Worm (Caenorhabditis elegans) whole organism, young adult: ENCODE measurements around the gene T03F6.6.

Experiments
- Y67H2A.10 ChIP-seq: fragments of 200-800 bp; sonication (Bioruptor generic); conservative IDR thresholded peaks from 2 replicates; pipeline ENCODE4 v1.3.6; 2022; ENCODE audit warnings: missing genetic modification reagents, missing genetic modification characterization, missing compliant biosample characterization
- madf-3 ChIP-seq: fragments of 200-800 bp; sonication (Bioruptor generic); IDR thresholded peaks from 2 replicates; pipeline ENCODE4 v1.3.6; 2022; ENCODE audit warnings: missing genetic modification reagents, missing genetic modification characterization, missing compliant biosample characterization
- sea-2 ChIP-seq: fragments of 200-800 bp; sonication (Bioruptor generic); IDR thresholded peaks from 2 replicates; pipeline ENCODE4 v1.3.6; 2022; ENCODE audit warnings: missing genetic modification characterization, missing compliant biosample characterization

DNA sequence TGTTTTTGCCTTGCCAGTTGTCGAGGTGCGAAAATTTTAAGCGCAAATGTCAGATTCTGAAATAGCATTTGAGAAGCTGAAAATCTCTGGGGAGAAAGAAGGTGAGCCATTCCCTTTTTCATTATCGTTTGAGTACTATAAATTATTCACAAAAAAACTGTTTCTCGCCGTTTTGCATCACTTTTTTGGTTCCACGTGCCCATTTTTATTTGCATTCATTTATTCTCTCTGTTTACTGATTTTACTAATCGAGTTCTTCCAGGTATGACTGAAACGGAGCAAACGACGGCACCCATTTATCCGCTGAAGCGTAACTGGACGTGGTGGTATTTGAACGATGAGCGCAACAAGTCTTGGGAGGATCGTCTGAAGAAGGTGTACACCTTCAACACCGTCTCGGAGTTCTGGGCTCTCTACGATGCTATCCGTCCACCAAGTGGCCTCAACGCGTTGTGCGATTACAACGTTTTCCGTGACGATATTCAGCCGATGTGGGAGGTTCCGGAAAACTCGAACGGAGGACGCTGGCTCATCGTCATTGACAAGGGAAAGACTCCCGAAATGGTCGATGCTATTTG is 36.4 kb downstream of the T03F6.6 start:
- TF ChIP-seq sea-2 (no peak), Y67H2A.10 (GFP tag; lab: Robert Waterston, UW) (no peak), madf-3 (GFP tag; lab: Robert Waterston, UW) (no peak)
